Worm (Caenorhabditis elegans) whole organism, late embryonic: ENCODE results near the gene ttr-29.
A peak's percentile ranks its signal among the peaks of the same experiment; 100 is the strongest.

ENCODE experiments used
- C08G9.2 ChIP-seq: sonication (generic microtip); optimal IDR thresholded peaks from 2 replicates; lab custom pipeline; 2016; ENCODE audit warnings: mild to moderate bottlenecking, missing genetic modification characterization, moderate library complexity, missing compliant biosample characterization
- C38D4.7 ChIP-seq: fragments of 200-800 bp; sonication (Bioruptor generic); optimal IDR thresholded peaks from 2 replicates; lab custom pipeline; 2018; ENCODE audit warnings: mild to moderate bottlenecking, missing genetic modification characterization, moderate library complexity, missing compliant biosample characterization
- K02D7.2 ChIP-seq: sonication (generic microtip); optimal IDR thresholded peaks from 2 replicates; lab custom pipeline; 2017; ENCODE audit warnings: mild to moderate bottlenecking, missing genetic modification characterization, missing compliant biosample characterization
- K09A11.1 ChIP-seq: sonication (generic microtip); optimal IDR thresholded peaks from 2 replicates; lab custom pipeline; 2017; ENCODE audit warnings: antibody characterized with exemption, mild to moderate bottlenecking, missing genetic modification characterization, missing compliant biosample characterization; ENCODE audit not compliant: insufficient read depth
- ama-1 ChIP-seq: fragments of 150-350 bp; optimal IDR thresholded peaks from 2 replicates; lab custom pipeline; 2014
- ceh-19 ChIP-seq: fragments of 200-800 bp; sonication (Bioruptor generic); optimal IDR thresholded peaks from 2 replicates; lab custom pipeline; 2018; ENCODE audit warnings: mild to moderate bottlenecking, missing genetic modification characterization, missing compliant biosample characterization
- ceh-22 ChIP-seq: sonication (generic microtip); optimal IDR thresholded peaks from 2 replicates; lab custom pipeline; 2017; ENCODE audit warnings: missing biosample characterization, missing genetic modification characterization
- ceh-24 ChIP-seq: sonication (generic microtip); optimal IDR thresholded peaks from 2 replicates; lab custom pipeline; 2016; ENCODE audit warnings: mild to moderate bottlenecking, missing genetic modification characterization, missing compliant biosample characterization
- ceh-34 ChIP-seq: sonication (generic microtip); optimal IDR thresholded peaks from 2 replicates; lab custom pipeline; 2016; ENCODE audit warnings: mild to moderate bottlenecking, missing genetic modification characterization, missing compliant biosample characterization
- ceh-45 ChIP-seq: fragments of 200-800 bp; sonication (Bioruptor generic); IDR thresholded peaks from 2 replicates; pipeline ENCODE4 v1.3.6; 2022; ENCODE audit warnings: missing genetic modification reagents, missing genetic modification characterization, missing compliant biosample characterization
- ceh-48 ChIP-seq: sonication (generic microtip); optimal IDR thresholded peaks from 2 replicates; lab custom pipeline; 2016; ENCODE audit warnings: missing genetic modification characterization, inconsistent platforms, missing compliant biosample characterization
- ceh-6 ChIP-seq: fragments of 200-800 bp; sonication (Bioruptor generic); optimal IDR thresholded peaks from 2 replicates; lab custom pipeline; 2018; ENCODE audit warnings: mild to moderate bottlenecking, missing genetic modification characterization, missing compliant biosample characterization
- ceh-9 ChIP-seq: sonication (generic microtip); optimal IDR thresholded peaks from 2 replicates; lab custom pipeline; 2016; ENCODE audit warnings: mild to moderate bottlenecking, missing genetic modification characterization, inconsistent platforms, missing compliant biosample characterization
- dmd-4 ChIP-seq: sonication (generic microtip); optimal IDR thresholded peaks from 2 replicates; lab custom pipeline; 2016; ENCODE audit warnings: borderline replicate concordance, missing genetic modification characterization, missing compliant biosample characterization
- ets-4 ChIP-seq: sonication (generic microtip); optimal IDR thresholded peaks from 2 replicates; lab custom pipeline; 2016; ENCODE audit warnings: missing genetic modification characterization, missing compliant biosample characterization
- eyg-1 ChIP-seq: sonication (generic microtip); optimal IDR thresholded peaks from 2 replicates; lab custom pipeline; 2016; ENCODE audit warnings: missing genotype, missing genetic modification characterization, missing compliant biosample characterization
- fax-1 ChIP-seq: sonication (generic microtip); optimal IDR thresholded peaks from 2 replicates; lab custom pipeline; 2016; ENCODE audit warnings: missing genotype, missing genetic modification characterization, missing compliant biosample characterization
- fkh-10 ChIP-seq: fragments of 150-350 bp; optimal IDR thresholded peaks from 2 replicates; lab custom pipeline; 2014; ENCODE audit warnings: missing biosample characterization, missing genetic modification reagents, missing genetic modification characterization
- fkh-6 ChIP-seq: sonication (generic microtip); optimal IDR thresholded peaks from 2 replicates; lab custom pipeline; 2016; ENCODE audit warnings: missing genetic modification characterization, missing compliant biosample characterization
- gmeb-2 ChIP-seq: sonication (generic microtip); optimal IDR thresholded peaks from 2 replicates; lab custom pipeline; 2016; ENCODE audit warnings: missing genetic modification characterization, inconsistent platforms, missing compliant biosample characterization
- hlh-6 ChIP-seq: sonication (generic microtip); optimal IDR thresholded peaks from 2 replicates; lab custom pipeline; 2016; ENCODE audit warnings: missing genotype, missing genetic modification characterization, missing compliant biosample characterization
- hlh-8 ChIP-seq: sonication (generic microtip); optimal IDR thresholded peaks from 2 replicates; lab custom pipeline; 2016; ENCODE audit warnings: missing genotype, missing genetic modification characterization, missing compliant biosample characterization
- lin-11 ChIP-seq: fragments of 200-800 bp; sonication (Bioruptor generic); optimal IDR thresholded peaks from 2 replicates; lab custom pipeline; 2018; ENCODE audit warnings: mild to moderate bottlenecking, missing genetic modification characterization, missing compliant biosample characterization
- mec-3 ChIP-seq: sonication (generic microtip); optimal IDR thresholded peaks from 2 replicates; lab custom pipeline; 2016; ENCODE audit warnings: borderline replicate concordance, missing genetic modification characterization, missing compliant biosample characterization
- nhr-11 ChIP-seq: fragments of 150-350 bp; optimal IDR thresholded peaks from 2 replicates; lab custom pipeline; 2014; ENCODE audit warnings: missing biosample characterization, missing genetic modification characterization
- nhr-232 ChIP-seq: sonication (generic microtip); optimal IDR thresholded peaks from 2 replicates; lab custom pipeline; 2016; ENCODE audit warnings: missing genetic modification characterization, missing compliant biosample characterization
- pat-9 ChIP-seq: fragments of 200-800 bp; sonication (Bioruptor generic); optimal IDR thresholded peaks from 2 replicates; lab custom pipeline; 2018; ENCODE audit warnings: mild to moderate bottlenecking, missing genetic modification characterization, moderate library complexity, missing compliant biosample characterization
- pros-1 ChIP-seq: fragments of 150-350 bp; optimal IDR thresholded peaks from 2 replicates; lab custom pipeline; 2014; ENCODE audit warnings: missing biosample characterization, missing genetic modification reagents, missing genetic modification characterization
- ref-2 ChIP-seq: sonication (generic microtip); optimal IDR thresholded peaks from 2 replicates; lab custom pipeline; 2016; ENCODE audit warnings: missing genetic modification characterization, missing compliant biosample characterization
- rnt-1 ChIP-seq: sonication (generic microtip); optimal IDR thresholded peaks from 2 replicates; lab custom pipeline; 2016; ENCODE audit warnings: missing genetic modification characterization, missing compliant biosample characterization
- sox-4 ChIP-seq: sonication (generic microtip); optimal IDR thresholded peaks from 2 replicates; lab custom pipeline; 2017; ENCODE audit warnings: mild to moderate bottlenecking, missing genetic modification characterization, inconsistent platforms, missing compliant biosample characterization
- syd-9 ChIP-seq: sonication (generic microtip); optimal IDR thresholded peaks from 2 replicates; lab custom pipeline; 2016; ENCODE audit warnings: mild to moderate bottlenecking, missing genetic modification characterization, moderate library complexity, missing compliant biosample characterization
- tbx-2 ChIP-seq: sonication (generic microtip); optimal IDR thresholded peaks from 2 replicates; lab custom pipeline; 2016; ENCODE audit warnings: missing genetic modification characterization, missing compliant biosample characterization
- unc-3 ChIP-seq, 2 experiments: fragments of 200-800 bp in 1 of 2; sonication (Bioruptor generic) in 1 of 2; sonication (generic microtip) in 1 of 2; conservative IDR thresholded peaks in 1 of 2; optimal IDR thresholded peaks in 1 of 2; 2 replicates each; pipeline versions ENCODE4 v1.3.6 to Lab custom; 2016 to 2022; ENCODE audit warnings: missing compliant biosample characterization in 2 of 2, missing genetic modification characterization in 2 of 2, missing genetic modification reagents in 1 of 2
- unc-42 ChIP-seq: sonication (generic microtip); optimal IDR thresholded peaks from 2 replicates; lab custom pipeline; 2016; ENCODE audit warnings: missing genotype, missing genetic modification characterization, missing compliant biosample characterization
- unc-55 ChIP-seq: sonication (generic microtip); optimal IDR thresholded peaks from 2 replicates; lab custom pipeline; 2017; ENCODE audit warnings: missing biosample characterization, missing genetic modification reagents, missing genetic modification characterization
- unc-86 ChIP-seq: sonication (generic microtip); optimal IDR thresholded peaks from 2 replicates; lab custom pipeline; 2016; ENCODE audit warnings: missing genetic modification characterization, missing compliant biosample characterization
- zip-5 ChIP-seq: sonication (generic microtip); optimal IDR thresholded peaks from 2 replicates; lab custom pipeline; 2016; ENCODE audit warnings: missing genetic modification characterization, missing compliant biosample characterization

Gene ttr-29

DNA sequence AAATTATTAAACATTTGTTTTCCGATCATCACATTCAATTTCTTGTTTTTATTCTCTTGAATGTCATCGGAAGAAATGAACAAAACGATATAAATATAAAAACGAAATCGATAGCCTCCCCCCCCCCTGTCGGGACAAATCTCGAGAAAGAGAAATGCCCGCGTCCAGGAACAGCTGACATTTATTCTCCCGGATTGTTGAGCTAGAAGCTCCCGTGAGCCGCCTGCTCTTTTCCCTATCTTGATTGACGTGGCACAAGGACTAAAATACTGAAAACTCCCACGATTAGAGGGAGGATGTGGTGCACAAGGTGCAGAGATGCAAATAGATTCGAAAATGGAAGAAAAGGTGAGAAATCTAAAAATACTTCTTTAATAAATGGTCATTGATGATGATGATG is 9.8 kb downstream of the ttr-29 start:
- TF ChIP-seq unc-86 (tag; lab: Kevin White, UChicago): no peak
- no peak for TF ChIP-seq fax-1
- TF ChIP-seq dmd-4 (tag; lab: Kevin White, UChicago): no peak
- no peak for TF ChIP-seq fkh-6 (tag; lab: Kevin White, UChicago)
- TF ChIP-seq ceh-34 (tag; lab: Kevin White, UChicago): no peak
- TF ChIP-seq unc-55 (GFP tag; lab: Kevin White, UChicago): peak; percentile 47

DNA sequence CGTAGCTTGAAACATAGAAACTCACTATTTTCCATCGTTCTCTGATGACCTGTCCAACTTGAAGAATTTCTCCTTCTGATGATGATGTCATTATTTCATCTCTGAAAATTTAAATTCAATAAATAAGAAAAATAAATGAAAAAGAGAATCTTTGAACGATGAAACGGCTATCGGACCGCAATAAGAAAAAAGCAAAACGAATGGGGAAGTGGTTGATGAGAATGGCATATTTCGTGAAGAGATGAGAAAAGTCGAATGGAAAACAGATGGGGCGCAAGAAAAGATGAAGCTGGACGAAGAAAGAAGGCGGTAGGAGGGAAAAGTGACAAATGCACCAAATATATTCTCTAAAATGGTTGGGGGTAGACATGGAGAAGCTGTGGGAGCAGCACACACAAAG is 10.9 kb downstream of the ttr-29 start, which contains the start of gene ttbk-7:
Gene ttbk-7 (minus strand): TSS at position 101 of the 400 bp plus-strand sequence.
- no peak for TF ChIP-seq ref-2 (tag; lab: Kevin White, UChicago)
- TF ChIP-seq unc-42 (tag; lab: Kevin White, UChicago): peak; percentile 9
- TF ChIP-seq hlh-8 (tag; lab: Kevin White, UChicago): peak; percentile 33
- TF ChIP-seq ceh-24 (tag; lab: Kevin White, UChicago): no peak
- peak; percentile 21 for TF ChIP-seq fkh-6 (tag; lab: Kevin White, UChicago)

DNA sequence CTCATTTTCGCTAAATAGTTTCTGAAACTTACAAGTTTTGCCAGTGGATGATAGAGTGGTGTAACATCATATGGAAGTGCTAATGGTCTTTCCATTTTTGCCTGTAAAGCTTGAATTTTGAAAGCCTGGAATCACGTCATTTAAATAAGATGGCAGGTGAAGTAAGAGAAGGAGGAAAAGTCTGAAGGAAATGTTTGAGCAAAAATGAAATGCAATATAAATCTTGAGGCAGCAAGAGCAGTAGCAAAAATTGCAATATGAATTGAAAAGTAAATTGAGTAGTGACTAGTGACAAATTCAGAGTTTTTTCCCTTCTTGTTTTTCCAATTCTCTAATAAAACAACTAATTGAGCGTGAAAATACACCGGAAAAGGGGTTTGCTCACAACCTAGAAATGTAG is 20.8 kb downstream of the ttr-29 start, which contains the start of gene glb-24:
Gene glb-24 (minus strand): TSS at position 101 of the 400 bp plus-strand sequence.
- no peak for TF ChIP-seq hlh-8 (tag; lab: Kevin White, UChicago)
- no peak for TF ChIP-seq ceh-9
- no peak for TF ChIP-seq ets-4 (tag; lab: Kevin White, UChicago)
- no peak for TF ChIP-seq K02D7.2 (tag; lab: Kevin White, UChicago)
- TF ChIP-seq rnt-1 (tag; lab: Kevin White, UChicago): no peak
- no peak for TF ChIP-seq mec-3 (tag; lab: Kevin White, UChicago)
- no peak for TF ChIP-seq unc-42 (tag; lab: Kevin White, UChicago)
- no peak for TF ChIP-seq ama-1 (lab: Kevin White, UChicago)
- TF ChIP-seq C08G9.2 (tag; lab: Kevin White, UChicago): no peak
- no peak for TF ChIP-seq hlh-6 (tag; lab: Kevin White, UChicago)
- TF ChIP-seq ceh-19 (GFP tag; lab: Kevin White, UChicago): no peak
- no peak for TF ChIP-seq nhr-11 (tag; lab: Kevin White, UChicago)
- no peak for TF ChIP-seq ceh-48
- TF ChIP-seq C38D4.7 (GFP tag; lab: Kevin White, UChicago): no peak
- TF ChIP-seq pros-1 (tag; lab: Kevin White, UChicago): no peak
- no peak for TF ChIP-seq ceh-45 (GFP tag; lab: Robert Waterston, UW)

DNA sequence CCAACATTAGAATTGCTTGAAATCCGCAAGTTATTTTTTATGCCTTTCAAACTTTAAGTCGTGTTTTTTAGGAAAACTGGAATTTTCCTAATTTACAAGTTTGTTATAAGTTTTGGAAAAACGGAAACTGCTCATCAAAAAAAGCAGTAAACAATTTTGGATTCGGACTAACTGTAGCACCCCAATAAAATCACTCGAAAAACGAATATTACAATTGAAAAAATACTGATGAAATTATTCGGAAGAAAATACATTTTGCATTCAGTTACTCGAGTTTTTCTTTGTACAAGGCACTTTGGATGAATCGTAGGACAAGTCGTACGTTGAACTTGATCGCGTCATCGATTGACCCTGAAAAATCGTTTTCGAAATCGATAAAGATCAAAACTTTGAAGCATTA is 24.3 kb downstream of the ttr-29 start:
- TF ChIP-seq syd-9 (tag; lab: Kevin White, UChicago): no peak
- TF ChIP-seq dmd-4 (tag; lab: Kevin White, UChicago): no peak
- no peak for TF ChIP-seq fkh-6 (tag; lab: Kevin White, UChicago)
- no peak for TF ChIP-seq ceh-22 (tag; lab: Kevin White, UChicago)
- TF ChIP-seq lin-11 (tag; lab: Kevin White, UChicago): no peak
- no peak for TF ChIP-seq K02D7.2 (tag; lab: Kevin White, UChicago)
- TF ChIP-seq gmeb-2: no peak
- TF ChIP-seq ref-2 (tag; lab: Kevin White, UChicago): no peak
- no peak for TF ChIP-seq K09A11.1
- TF ChIP-seq sox-4 (tag; lab: Kevin White, UChicago): no peak
- TF ChIP-seq nhr-232: no peak
- no peak for TF ChIP-seq fkh-10

DNA sequence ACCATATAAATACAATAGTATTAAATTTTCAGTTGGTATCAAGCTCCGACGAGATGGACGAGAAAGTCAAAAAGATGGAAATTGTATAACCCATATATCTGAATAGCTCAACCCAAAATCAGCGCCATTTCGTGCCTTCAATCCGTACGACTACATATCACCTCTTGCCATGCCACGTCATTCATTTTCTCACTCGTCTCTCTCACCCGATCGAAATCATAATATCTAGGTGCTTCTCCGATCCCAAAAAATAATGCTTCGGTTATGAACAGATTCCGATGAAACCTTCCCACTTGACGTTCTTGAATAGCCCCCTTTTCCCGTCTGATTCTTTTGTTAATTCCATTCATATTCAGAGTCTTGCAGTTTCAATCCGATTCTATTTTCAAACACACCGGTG is 25.2 kb downstream of the ttr-29 start:
- TF ChIP-seq unc-3 (GFP tag; conservative IDR thresholded peaks at IDR 0.05; lab: Robert Waterston, UW): no peak
- TF ChIP-seq unc-3 (tag; optimal IDR thresholded peaks at IDR 0.05; lab: Kevin White, UChicago): no peak
- TF ChIP-seq ceh-34 (tag; lab: Kevin White, UChicago): no peak
- TF ChIP-seq zip-5: no peak
- TF ChIP-seq tbx-2 (tag; lab: Kevin White, UChicago): no peak
- TF ChIP-seq eyg-1 (tag; lab: Kevin White, UChicago): no peak
- TF ChIP-seq fkh-6 (tag; lab: Kevin White, UChicago): no peak
- TF ChIP-seq ceh-6 (GFP tag; lab: Kevin White, UChicago): no peak
- no peak for TF ChIP-seq pat-9
- TF ChIP-seq, all 69 proteins: peak for 0
